Worm (Caenorhabditis elegans) whole organism, L1 larva: ENCODE results near the gene got-2.2.

Source experiments
- F16B12.6 ChIP-seq: fragments of 150-350 bp; optimal IDR thresholded peaks from 2 replicates; lab custom pipeline; 2014; ENCODE audit warnings: missing biosample characterization, missing genetic modification characterization
- Y116A8C.19 ChIP-seq: sonication (generic microtip); optimal IDR thresholded peaks from 2 replicates; lab custom pipeline; 2016; ENCODE audit warnings: missing compliant biosample characterization, missing genetic modification characterization, borderline replicate concordance
- aha-1 ChIP-seq: fragments of 150-350 bp; optimal IDR thresholded peaks from 2 replicates; lab custom pipeline; 2014; ENCODE audit warnings: missing biosample characterization, missing genetic modification characterization
- alr-1 ChIP-seq: fragments of 200-800 bp; sonication (Bioruptor generic); optimal IDR thresholded peaks from 2 replicates; lab custom pipeline; 2018; ENCODE audit warnings: borderline replicate concordance, mild to moderate bottlenecking, missing genetic modification characterization, missing compliant biosample characterization
- aly-2 ChIP-seq: fragments of 150-350 bp; optimal IDR thresholded peaks from 2 replicates; lab custom pipeline; 2014; ENCODE audit warnings: missing biosample characterization, missing genetic modification characterization
- ama-1 ChIP-seq: fragments of 150-350 bp; optimal IDR thresholded peaks from 2 replicates; lab custom pipeline; 2014
- blmp-1 ChIP-seq: fragments of 150-350 bp; optimal IDR thresholded peaks from 2 replicates; lab custom pipeline; 2014; ENCODE audit warnings: missing biosample characterization, missing genetic modification characterization
- ceh-63 ChIP-seq: fragments of 200-800 bp; sonication (Bioruptor generic); optimal IDR thresholded peaks from 2 replicates; lab custom pipeline; 2018; ENCODE audit warnings: mild to moderate bottlenecking, missing genetic modification characterization, missing compliant biosample characterization
- ceh-90 ChIP-seq: sonication (generic microtip); optimal IDR thresholded peaks from 2 replicates; lab custom pipeline; 2016; ENCODE audit warnings: missing genetic modification characterization, missing compliant biosample characterization
- ces-1 ChIP-seq: fragments of 150-350 bp; optimal IDR thresholded peaks from 2 replicates; lab custom pipeline; 2014; ENCODE audit warnings: missing biosample characterization, missing genetic modification reagents, missing genetic modification characterization
- efl-1 ChIP-seq, 4 experiments: fragments of 150-350 bp; optimal IDR thresholded peaks in 3 of 4; peaks in 1 of 4; 1 replicate in 1 of 4; 2 replicates in 3 of 4; lab custom pipeline; 2014; ENCODE audit warnings: missing biosample characterization in 2 of 4, missing genetic modification characterization in 2 of 4, missing genetic modification reagents in 2 of 4
- efl-3 ChIP-seq: fragments of 200-800 bp; sonication (Bioruptor generic); optimal IDR thresholded peaks from 2 replicates; lab custom pipeline; 2018; ENCODE audit warnings: mild to moderate bottlenecking, missing genetic modification characterization, missing compliant biosample characterization
- elt-2 ChIP-seq: sonication (generic microtip); optimal IDR thresholded peaks from 2 replicates; lab custom pipeline; 2016; ENCODE audit warnings: missing genetic modification characterization, mild to moderate bottlenecking, inconsistent platforms, missing compliant biosample characterization, missing genetic modification reagents
- ets-5 ChIP-seq: fragments of 200-800 bp; sonication (Bioruptor generic); IDR thresholded peaks from 2 replicates; pipeline ENCODE4 v1.3.6; 2022; ENCODE audit warnings: missing genetic modification characterization, missing compliant biosample characterization
- fkh-4 ChIP-seq: sonication (generic microtip); optimal IDR thresholded peaks from 2 replicates; lab custom pipeline; 2016; ENCODE audit warnings: missing compliant biosample characterization, missing genetic modification characterization, borderline replicate concordance
- fkh-8 ChIP-seq: sonication (generic microtip); optimal IDR thresholded peaks from 2 replicates; lab custom pipeline; 2016; ENCODE audit warnings: mild to moderate bottlenecking, missing genetic modification characterization, missing compliant biosample characterization
- grh-1 ChIP-seq: fragments of 200-800 bp; sonication (Bioruptor generic); IDR thresholded peaks from 2 replicates; pipeline ENCODE4 v1.3.6; 2022; ENCODE audit warnings: missing genetic modification reagents, missing genetic modification characterization, missing compliant biosample characterization
- isw-1 ChIP-seq: fragments of 200-800 bp; sonication (Bioruptor generic); IDR thresholded peaks from 2 replicates; pipeline ENCODE4 v1.3.6; 2022; ENCODE audit warnings: missing genetic modification characterization, missing compliant biosample characterization
- jun-1 ChIP-seq: fragments of 150-350 bp; optimal IDR thresholded peaks from 2 replicates; lab custom pipeline; 2014; ENCODE audit warnings: missing biosample characterization, missing genetic modification reagents, missing genetic modification characterization
- lin-13 ChIP-seq: fragments of 150-350 bp; optimal IDR thresholded peaks from 2 replicates; lab custom pipeline; 2014; ENCODE audit warnings: missing biosample characterization, missing genetic modification reagents, missing genetic modification characterization
- lin-15B ChIP-seq: fragments of 150-350 bp; sonication (generic microtip); optimal IDR thresholded peaks from 3 replicates; lab custom pipeline; 2014; ENCODE audit warnings: missing biosample characterization, missing genetic modification characterization
- lin-35 ChIP-seq, 2 experiments: fragments of 150-350 bp; optimal IDR thresholded peaks; 2 replicates each; lab custom pipeline; 2014; ENCODE audit warnings: missing biosample characterization in 2 of 2, missing genetic modification characterization in 2 of 2, missing genetic modification reagents in 2 of 2
- lir-3 ChIP-seq: sonication (generic microtip); optimal IDR thresholded peaks from 2 replicates; lab custom pipeline; 2016; ENCODE audit warnings: mild to moderate bottlenecking, missing genetic modification characterization, moderate library complexity, missing compliant biosample characterization; ENCODE audit not compliant: poor library complexity
- lsy-2 ChIP-seq, 2 experiments: fragments of 150-350 bp; optimal IDR thresholded peaks; 2 replicates each; lab custom pipeline; 2014; ENCODE audit warnings: missing biosample characterization in 2 of 2, missing genetic modification characterization in 2 of 2
- mdl-1 ChIP-seq, 2 experiments: fragments of 150-350 bp; optimal IDR thresholded peaks; 2 replicates each; lab custom pipeline; 2014 to 2017; ENCODE audit warnings: missing biosample characterization in 2 of 2, missing genetic modification characterization in 2 of 2, inconsistent platforms in 1 of 2
- mep-1 ChIP-seq: fragments of 150-350 bp; optimal IDR thresholded peaks from 2 replicates; lab custom pipeline; 2014; ENCODE audit warnings: missing biosample characterization, missing genetic modification characterization
- nhr-11 ChIP-seq: fragments of 150-350 bp; optimal IDR thresholded peaks from 2 replicates; lab custom pipeline; 2014; ENCODE audit warnings: missing biosample characterization, missing genetic modification characterization
- nhr-47 ChIP-seq: sonication (generic microtip); optimal IDR thresholded peaks from 2 replicates; lab custom pipeline; 2016; ENCODE audit warnings: mild to moderate bottlenecking, missing genetic modification characterization, moderate library complexity, missing compliant biosample characterization
- nhr-71 ChIP-seq: sonication (generic microtip); optimal IDR thresholded peaks from 2 replicates; lab custom pipeline; 2016; ENCODE audit warnings: mild to moderate bottlenecking, missing genetic modification characterization, moderate library complexity, missing compliant biosample characterization
- nhr-76 ChIP-seq: sonication (generic microtip); optimal IDR thresholded peaks from 2 replicates; lab custom pipeline; 2017; ENCODE audit warnings: missing biosample characterization, missing genetic modification characterization
- nhr-84 ChIP-seq: sonication (generic microtip); optimal IDR thresholded peaks from 2 replicates; lab custom pipeline; 2017; ENCODE audit warnings: missing biosample characterization, missing genetic modification characterization
- nhr-85 ChIP-seq: sonication (generic microtip); peaks from one replicate; lab custom pipeline; 2016; ENCODE audit warnings: missing genetic modification characterization, inconsistent platforms, missing compliant biosample characterization
- pax-3 ChIP-seq: fragments of 200-800 bp; sonication (Bioruptor generic); optimal IDR thresholded peaks from 2 replicates; lab custom pipeline; 2018; ENCODE audit warnings: mild to moderate bottlenecking, missing genetic modification characterization, moderate library complexity, missing compliant biosample characterization
- pqm-1 ChIP-seq: sonication (generic microtip); optimal IDR thresholded peaks from 3 replicates; lab custom pipeline; 2017; ENCODE audit warnings: missing biosample characterization, missing genetic modification characterization
- skn-1 ChIP-seq: fragments of 150-350 bp; optimal IDR thresholded peaks from 2 replicates; lab custom pipeline; 2014; ENCODE audit warnings: missing biosample characterization, missing genetic modification characterization
- sox-4 ChIP-seq: sonication (generic microtip); optimal IDR thresholded peaks from 2 replicates; lab custom pipeline; 2016; ENCODE audit warnings: missing genetic modification characterization, missing compliant biosample characterization
- sup-37 ChIP-seq: fragments of 200-800 bp; sonication (Bioruptor generic); optimal IDR thresholded peaks from 2 replicates; lab custom pipeline; 2018; ENCODE audit warnings: mild to moderate bottlenecking, missing genetic modification characterization, missing compliant biosample characterization
- tlp-1 ChIP-seq: fragments of 150-350 bp; optimal IDR thresholded peaks from 2 replicates; lab custom pipeline; 2014; ENCODE audit warnings: missing biosample characterization, missing genetic modification characterization
- unc-130 ChIP-seq: fragments of 150-350 bp; optimal IDR thresholded peaks from 2 replicates; lab custom pipeline; 2017; ENCODE audit warnings: missing biosample characterization, missing genetic modification characterization, inconsistent platforms
- unc-86 ChIP-seq: sonication (generic microtip); optimal IDR thresholded peaks from 2 replicates; lab custom pipeline; 2016; ENCODE audit warnings: missing genetic modification characterization, missing compliant biosample characterization
- unc-98 ChIP-seq: fragments of 200-800 bp; sonication (Bioruptor generic); IDR thresholded peaks from 2 replicates; pipeline ENCODE4 v1.3.6; 2022; ENCODE audit warnings: missing genetic modification characterization, missing compliant biosample characterization
- zag-1 ChIP-seq: fragments of 150-350 bp; optimal IDR thresholded peaks from 2 replicates; lab custom pipeline; 2014; ENCODE audit warnings: missing biosample characterization, missing genetic modification characterization
- zip-4 ChIP-seq: fragments of 200-800 bp; sonication (Bioruptor generic); optimal IDR thresholded peaks from 2 replicates; lab custom pipeline; 2018; ENCODE audit warnings: mild to moderate bottlenecking, missing genetic modification characterization, moderate library complexity, missing compliant biosample characterization
- ztf-11 ChIP-seq, 2 experiments: sonication (generic microtip); optimal IDR thresholded peaks; 2 replicates each; lab custom pipeline; 2016 to 2017; ENCODE audit warnings: missing genetic modification characterization in 2 of 2, missing biosample characterization in 1 of 2, missing compliant biosample characterization in 1 of 2

The got-2.2 gene

ce11 chrX:6280998-6281397 is 40.2 kb downstream of the got-2.2 start (continued):
- TF ChIP-seq nhr-47 (tag; lab: Kevin White, UChicago) (peak; percentile 34), ama-1 (lab: Kevin White, UChicago) (peak; percentile 79), ceh-63 (no peak), nhr-11 (tag; lab: Kevin White, UChicago) (no peak), jun-1 (tag; lab: Kevin White, UChicago) (no peak), Y116A8C.19 (no peak), aha-1 (tag; lab: Kevin White, UChicago) (no peak), lsy-2 (tag; optimal IDR thresholded peaks at IDR 0.05; lab: Kevin White, UChicago) (no peak), ceh-90 (tag; lab: Kevin White, UChicago) (no peak)

DNA sequence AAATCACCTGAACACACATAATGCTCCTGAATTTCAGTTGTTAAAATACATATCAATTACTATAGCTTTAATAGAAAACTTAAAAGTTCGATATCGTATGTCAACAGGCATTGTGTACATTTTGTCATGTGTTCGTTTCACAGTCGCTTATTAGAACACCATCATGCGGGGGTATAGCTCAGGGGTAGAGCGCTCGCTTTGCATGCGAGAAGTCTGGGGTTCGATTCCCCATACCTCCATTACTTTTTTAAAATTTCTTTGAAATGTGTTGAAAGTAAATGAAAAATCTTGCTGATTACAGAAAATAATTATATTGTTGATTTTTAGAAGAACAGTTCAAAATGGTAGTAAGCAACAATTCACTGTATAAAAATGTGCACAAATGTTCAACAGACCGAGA is 45.4 kb downstream of the got-2.2 start:
- no peak for TF ChIP-seq grh-1
- no peak for TF ChIP-seq pqm-1 (tag; lab: Kevin White, UChicago)
- TF ChIP-seq lin-35 (GFP tag; optimal IDR thresholded peaks at IDR 0.05; lab: Kevin White, UChicago) = no peak
- no peak for TF ChIP-seq mep-1 (tag; lab: Kevin White, UChicago)
- no peak for TF ChIP-seq ceh-90 (tag; lab: Kevin White, UChicago)
- no peak for TF ChIP-seq lsy-2 (tag; optimal IDR thresholded peaks at IDR 0.05; lab: Kevin White, UChicago)

DNA sequence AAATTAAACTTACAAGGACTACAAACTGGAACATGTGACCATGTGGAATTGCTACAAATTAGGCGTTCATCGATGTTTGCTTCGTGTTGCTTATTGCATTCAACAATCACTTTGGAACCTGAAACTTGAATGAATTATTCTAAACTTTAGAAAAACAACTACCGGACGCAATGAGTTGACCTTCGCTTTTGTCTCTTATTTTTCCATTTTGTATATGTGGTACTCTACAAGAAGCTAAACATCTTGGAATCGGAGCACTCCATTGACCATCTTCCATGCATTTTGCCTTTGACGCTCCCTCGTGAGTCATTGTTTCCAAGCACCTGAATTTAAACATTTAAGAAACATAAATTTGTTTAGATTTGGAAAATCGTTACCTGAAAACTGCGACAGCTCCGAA is 48.3 kb downstream of the got-2.2 start:
- TF ChIP-seq F16B12.6 (tag; lab: Kevin White, UChicago) = no peak
- no peak for TF ChIP-seq fkh-4 (tag; lab: Kevin White, UChicago)
- no peak for TF ChIP-seq lir-3 (tag; lab: Kevin White, UChicago)
- no peak for TF ChIP-seq nhr-85 (tag; lab: Kevin White, UChicago)
- no peak for TF ChIP-seq fkh-8 (tag; lab: Kevin White, UChicago)
- no peak for TF ChIP-seq zip-4
- no peak for TF ChIP-seq efl-1 (optimal IDR thresholded peaks at IDR 0.05; lab: Kevin White, UChicago)
- no peak for TF ChIP-seq efl-1 (GFP tag; optimal IDR thresholded peaks at IDR 0.05 in 1 of 2; lab: Kevin White, UChicago)
- no peak for TF ChIP-seq nhr-71 (tag; lab: Kevin White, UChicago)
- TF ChIP-seq sox-4 (tag; lab: Kevin White, UChicago) = no peak
- TF ChIP-seq lin-13 (GFP tag; lab: Kevin White, UChicago) = no peak
- no peak for TF ChIP-seq isw-1 (GFP tag; lab: Robert Waterston, UW)
- no peak for TF ChIP-seq ceh-63
- no peak for TF ChIP-seq zag-1 (tag; lab: Kevin White, UChicago)
- no peak for TF ChIP-seq pax-3 (tag; lab: Kevin White, UChicago)
- TF ChIP-seq lsy-2 (tag; optimal IDR thresholded peaks at IDR 0.05; lab: Kevin White, UChicago) = no peak
- TF ChIP-seq blmp-1 = no peak
- TF ChIP-seq, all 84 proteins: peak for 0

- no peak for TF ChIP-seq mep-1 (tag; lab: Kevin White, UChicago)
- TF ChIP-seq nhr-71 (tag; lab: Kevin White, UChicago) = no peak
- no peak for TF ChIP-seq nhr-11 (tag; lab: Kevin White, UChicago)
- no peak for TF ChIP-seq unc-86 (tag; lab: Kevin White, UChicago)
- no peak for TF ChIP-seq Y116A8C.19
- no peak for TF ChIP-seq aly-2 (tag; lab: Kevin White, UChicago)
- TF ChIP-seq ets-5 (GFP tag; lab: Robert Waterston, UW) = no peak
- no peak for TF ChIP-seq elt-2
- no peak for TF ChIP-seq unc-98 (GFP tag; lab: Robert Waterston, UW)
- TF ChIP-seq ztf-11 (tag; optimal IDR thresholded peaks at IDR 0.05; lab: Kevin White, UChicago) = no peak
- no peak for TF ChIP-seq isw-1 (GFP tag; lab: Robert Waterston, UW)
- TF ChIP-seq pax-3 (tag; lab: Kevin White, UChicago) = no peak
Observed at ce11 chrX:6291632-6292031, 50.8 kb downstream of the got-2.2 start, which contains the start of gene lev-9. Gene lev-9, minus strand, starts transcription at chrX:6291732.

DNA sequence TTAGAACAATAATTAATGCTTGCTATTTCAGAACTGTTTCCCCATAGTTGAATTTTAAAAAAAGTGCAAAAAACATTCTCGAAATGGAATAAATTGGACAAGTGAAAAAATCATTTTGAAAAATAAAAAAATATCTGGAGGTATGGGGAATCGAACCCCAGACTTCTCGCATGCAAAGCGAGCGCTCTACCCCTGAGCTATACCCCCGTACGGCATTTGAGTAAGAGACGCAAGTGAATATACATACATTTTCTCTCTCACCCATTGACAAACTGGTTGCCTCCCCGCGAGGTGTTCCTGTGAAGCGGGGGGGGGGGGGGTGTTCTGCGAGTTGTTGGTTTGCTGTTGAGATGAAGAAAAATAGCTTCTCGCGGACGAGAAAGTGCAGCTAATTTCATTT is 51.4 kb downstream of the got-2.2 start:
- no peak for TF ChIP-seq unc-98 (GFP tag; lab: Robert Waterston, UW)
- no peak for TF ChIP-seq nhr-84 (tag; lab: Kevin White, UChicago)
- peak; percentile 14 for TF ChIP-seq jun-1 (tag; lab: Kevin White, UChicago)
- TF ChIP-seq Y116A8C.19 = no peak
- TF ChIP-seq lin-15B (tag; lab: Kevin White, UChicago) = no peak
- TF ChIP-seq lir-3 (tag; lab: Kevin White, UChicago) = no peak
- no peak for TF ChIP-seq efl-3 (GFP tag; lab: Kevin White, UChicago)
- peak; percentile 75 for TF ChIP-seq nhr-47 (tag; lab: Kevin White, UChicago)
- TF ChIP-seq unc-130 (tag; lab: Kevin White, UChicago) = peak; percentile 19
- TF ChIP-seq sup-37 (GFP tag; lab: Kevin White, UChicago) = no peak
- TF ChIP-seq skn-1 (tag; lab: Kevin White, UChicago) = peak; percentile 41
- TF ChIP-seq alr-1 (tag; lab: Kevin White, UChicago) = no peak
- no peak for TF ChIP-seq ces-1
- TF ChIP-seq mdl-1 (tag; optimal IDR thresholded peaks at IDR 0.05; lab: Kevin White, UChicago) = peak in 1 of 2 experiments; percentile 43
- no peak for TF ChIP-seq nhr-76
- no peak for TF ChIP-seq pax-3 (tag; lab: Kevin White, UChicago)
- TF ChIP-seq tlp-1 = no peak
